Worm (Caenorhabditis elegans) whole organism, L4 larva: ENCODE data around the gene F32B6.4.
A peak's percentile ranks its signal among the peaks of the same experiment; 100 is the strongest.

Source experiments
- F26F4.8 ChIP-seq: fragments of 200-800 bp; sonication (Bioruptor generic); conservative IDR thresholded peaks from 2 replicates; pipeline ENCODE4 v1.3.6; 2022; ENCODE audit warnings: missing genetic modification characterization, missing compliant biosample characterization
- T20F7.1 ChIP-seq: fragments of 200-800 bp; sonication (Bioruptor generic); optimal IDR thresholded peaks from 2 replicates; lab custom pipeline; 2018; ENCODE audit warnings: mild to moderate bottlenecking, missing genetic modification characterization, missing compliant biosample characterization
- Y75B8A.6 ChIP-seq: fragments of 200-800 bp; sonication (Bioruptor generic); IDR thresholded peaks from 2 replicates; pipeline ENCODE4 v1.3.6; 2022; ENCODE audit warnings: missing genetic modification reagents, missing genetic modification characterization, missing compliant biosample characterization
- aha-1 ChIP-seq: fragments of 150-350 bp; peaks from one replicate; lab custom pipeline; 2014; ENCODE audit warnings: missing biosample characterization, missing genetic modification characterization
- ama-1 ChIP-seq: fragments of 150-350 bp; optimal IDR thresholded peaks from 2 replicates; lab custom pipeline; 2014; ENCODE audit warnings: inconsistent platforms, mixed read lengths
- arid-1 ChIP-seq: fragments of 200-800 bp; sonication (Bioruptor generic); conservative IDR thresholded peaks from 2 replicates; pipeline ENCODE4 v1.3.6; 2022; ENCODE audit warnings: missing genetic modification reagents, missing genetic modification characterization, missing compliant biosample characterization
- ceh-20 ChIP-seq: fragments of 200-800 bp; sonication (Bioruptor generic); IDR thresholded peaks from 2 replicates; pipeline ENCODE4 v1.3.6; 2022; ENCODE audit warnings: missing genetic modification reagents, missing genetic modification characterization, missing compliant biosample characterization
- ces-1 ChIP-seq: fragments of 150-350 bp; sonication (generic microtip); optimal IDR thresholded peaks from 4 replicates; lab custom pipeline; 2014; ENCODE audit warnings: missing biosample characterization, missing genetic modification reagents, missing genetic modification characterization
- cey-2 ChIP-seq: sonication (generic microtip); optimal IDR thresholded peaks from 3 replicates; lab custom pipeline; 2017; ENCODE audit warnings: missing genetic modification characterization, mild to moderate bottlenecking, missing compliant biosample characterization, antibody characterized with exemption, borderline replicate concordance; ENCODE audit not compliant: insufficient read depth
- daf-12 ChIP-seq: fragments of 150-350 bp; optimal IDR thresholded peaks from 2 replicates; lab custom pipeline; 2014; ENCODE audit warnings: missing biosample characterization, missing genetic modification reagents, missing genetic modification characterization
- dmd-8 ChIP-seq: fragments of 200-800 bp; sonication (Bioruptor generic); IDR thresholded peaks from 2 replicates; pipeline ENCODE4 v1.3.6; 2022; ENCODE audit warnings: missing genetic modification characterization, missing compliant biosample characterization
- duxl-1 ChIP-seq: sonication (generic microtip); optimal IDR thresholded peaks from 2 replicates; lab custom pipeline; 2016; ENCODE audit warnings: mild to moderate bottlenecking, missing genetic modification characterization, moderate library complexity, missing compliant biosample characterization; ENCODE audit not compliant: poor library complexity
- dve-1 ChIP-seq: sonication (generic microtip); optimal IDR thresholded peaks from 2 replicates; lab custom pipeline; 2017; ENCODE audit warnings: antibody characterized with exemption, mild to moderate bottlenecking, missing genetic modification characterization, missing compliant biosample characterization; ENCODE audit not compliant: insufficient read depth
- egl-27 ChIP-seq: sonication (generic microtip); optimal IDR thresholded peaks from 3 replicates; lab custom pipeline; 2017; ENCODE audit warnings: missing biosample characterization, missing genetic modification reagents, missing genetic modification characterization
- egl-43 ChIP-seq: fragments of 200-800 bp; sonication (Bioruptor generic); IDR thresholded peaks from 2 replicates; pipeline ENCODE4 v1.3.6; 2022; ENCODE audit warnings: missing genetic modification reagents, missing genetic modification characterization, missing compliant biosample characterization
- fos-1 ChIP-seq: fragments of 150-350 bp; optimal IDR thresholded peaks from 2 replicates; lab custom pipeline; 2014; ENCODE audit warnings: missing biosample characterization, missing genetic modification characterization
- gei-8 ChIP-seq: fragments of 200-800 bp; sonication (Bioruptor generic); optimal IDR thresholded peaks from 2 replicates; lab custom pipeline; 2018; ENCODE audit warnings: mild to moderate bottlenecking, missing genetic modification characterization, missing compliant biosample characterization
- hif-1 ChIP-seq, 2 experiments: sonication (generic microtip); optimal IDR thresholded peaks; 2 replicates each; lab custom pipeline; 2016 to 2017; ENCODE audit warnings: missing compliant biosample characterization in 2 of 2, missing genetic modification characterization in 2 of 2, missing genetic modification reagents in 2 of 2, missing genotype in 2 of 2, mild to moderate bottlenecking in 1 of 2
- hlh-11 ChIP-seq: fragments of 200-800 bp; sonication (Bioruptor generic); optimal IDR thresholded peaks from 2 replicates; lab custom pipeline; 2018; ENCODE audit warnings: mild to moderate bottlenecking, missing genetic modification characterization, missing compliant biosample characterization
- hlh-30 ChIP-seq: sonication (generic microtip); optimal IDR thresholded peaks from 2 replicates; lab custom pipeline; 2017; ENCODE audit warnings: antibody characterized with exemption, mild to moderate bottlenecking, missing genetic modification characterization, missing compliant biosample characterization; ENCODE audit not compliant: insufficient read depth
- hmg-1.1 ChIP-seq: fragments of 200-800 bp; sonication (Bioruptor generic); IDR thresholded peaks from 2 replicates; pipeline ENCODE4 v1.3.6; 2022; ENCODE audit warnings: missing genetic modification reagents, missing genetic modification characterization, missing compliant biosample characterization
- jun-1 ChIP-seq: fragments of 150-350 bp; optimal IDR thresholded peaks from 2 replicates; lab custom pipeline; 2014; ENCODE audit warnings: missing biosample characterization, missing genetic modification reagents, missing genetic modification characterization
- lin-1 ChIP-seq: fragments of 200-800 bp; sonication (Bioruptor generic); IDR thresholded peaks from 2 replicates; pipeline ENCODE4 v1.3.6; 2022; ENCODE audit warnings: missing genetic modification reagents, missing genetic modification characterization, missing compliant biosample characterization
- lin-39 ChIP-seq: fragments of 150-350 bp; optimal IDR thresholded peaks from 2 replicates; lab custom pipeline; 2014; ENCODE audit warnings: missing biosample characterization, missing genetic modification reagents, missing genetic modification characterization
- lir-3 ChIP-seq: sonication (generic microtip); optimal IDR thresholded peaks from 2 replicates; lab custom pipeline; 2016; ENCODE audit warnings: mild to moderate bottlenecking, missing genetic modification characterization, missing compliant biosample characterization
- nhr-102 ChIP-seq: sonication (generic microtip); optimal IDR thresholded peaks from 2 replicates; lab custom pipeline; 2016; ENCODE audit warnings: mild to moderate bottlenecking, missing genetic modification characterization, moderate library complexity, missing compliant biosample characterization
- nhr-25 ChIP-seq: sonication (generic microtip); optimal IDR thresholded peaks from 2 replicates; lab custom pipeline; 2017; ENCODE audit warnings: missing genetic modification characterization, mild to moderate bottlenecking, missing compliant biosample characterization, antibody characterized with exemption, moderate library complexity, borderline replicate concordance; ENCODE audit not compliant: insufficient read depth
- nhr-28 ChIP-seq: fragments of 150-350 bp; optimal IDR thresholded peaks from 2 replicates; lab custom pipeline; 2014; ENCODE audit warnings: missing biosample characterization, missing genetic modification characterization
- nhr-6 ChIP-seq: fragments of 150-350 bp; optimal IDR thresholded peaks from 2 replicates; lab custom pipeline; 2014; ENCODE audit warnings: missing biosample characterization, missing genetic modification characterization
- nhr-76 ChIP-seq: fragments of 150-350 bp; optimal IDR thresholded peaks from 2 replicates; lab custom pipeline; 2014; ENCODE audit warnings: missing biosample characterization, missing genetic modification characterization
- nhr-77 ChIP-seq: fragments of 150-350 bp; optimal IDR thresholded peaks from 2 replicates; lab custom pipeline; 2014; ENCODE audit warnings: missing biosample characterization, missing genetic modification characterization
- pha-4 ChIP-seq, 2 experiments: fragments of 150-350 bp in 1 of 2; fragments of 200-800 bp in 1 of 2; sonication (Bioruptor generic) in 1 of 2; IDR thresholded peaks in 1 of 2; optimal IDR thresholded peaks in 1 of 2; 2 replicates each; pipeline versions ENCODE4 v1.3.6 to Lab custom; 2014 to 2022; ENCODE audit warnings: missing genetic modification characterization in 2 of 2, missing genetic modification reagents in 2 of 2, missing biosample characterization in 1 of 2, missing compliant biosample characterization in 1 of 2
- rbr-2 ChIP-seq: sonication (generic microtip); optimal IDR thresholded peaks from 2 replicates; lab custom pipeline; 2016; ENCODE audit warnings: missing genotype, missing genetic modification characterization, missing compliant biosample characterization
- set-16 ChIP-seq: fragments of 200-800 bp; sonication (Bioruptor generic); IDR thresholded peaks from 2 replicates; pipeline ENCODE4 v1.3.6; 2022; ENCODE audit warnings: missing genetic modification reagents, missing genetic modification characterization, missing compliant biosample characterization
- snpc-4 ChIP-seq: fragments of 150-350 bp; optimal IDR thresholded peaks from 2 replicates; lab custom pipeline; 2014; ENCODE audit warnings: missing biosample characterization, missing genetic modification characterization
- tag-97 ChIP-seq: fragments of 200-800 bp; sonication (Bioruptor generic); IDR thresholded peaks from 2 replicates; pipeline ENCODE4 v1.3.6; 2022; ENCODE audit warnings: missing genetic modification characterization, missing compliant biosample characterization
- tra-1 ChIP-seq: fragments of 200-800 bp; sonication (Bioruptor generic); IDR thresholded peaks from 2 replicates; pipeline ENCODE4 v1.3.6; 2022; ENCODE audit warnings: missing genetic modification reagents, missing genetic modification characterization, missing compliant biosample characterization
- unc-39 ChIP-seq: sonication (generic microtip); optimal IDR thresholded peaks from 2 replicates; lab custom pipeline; 2017; ENCODE audit warnings: missing biosample characterization, missing genetic modification characterization
- unc-62 ChIP-seq, 3 experiments: fragments of 150-350 bp in 1 of 3; sonication (generic microtip); optimal IDR thresholded peaks in 2 of 3; peaks in 1 of 3; 1 replicate in 1 of 3; 2 replicates in 2 of 3; lab custom pipeline; 2014 to 2017; ENCODE audit warnings: missing biosample characterization in 3 of 3, missing genetic modification characterization in 3 of 3, missing genetic modification reagents in 3 of 3, missing genotype in 1 of 3
- vab-7 ChIP-seq: fragments of 200-800 bp; sonication (Bioruptor generic); IDR thresholded peaks from 2 replicates; pipeline ENCODE4 v1.3.6; 2022; ENCODE audit warnings: missing genetic modification reagents, missing genetic modification characterization, missing compliant biosample characterization
- zip-11 ChIP-seq: fragments of 200-800 bp; sonication (Bioruptor generic); IDR thresholded peaks from 2 replicates; pipeline ENCODE4 v1.3.6; 2022; ENCODE audit warnings: missing genetic modification characterization, missing compliant biosample characterization
- zip-2 ChIP-seq: fragments of 150-350 bp; optimal IDR thresholded peaks from 2 replicates; lab custom pipeline; 2014; ENCODE audit warnings: missing biosample characterization, missing genetic modification characterization

F32B6.4 gene

ce11 chrIV:9849624-9850023 is 42.2 kb downstream of the F32B6.4 start, which contains the start of gene K07F5.8:
TSS of gene K07F5.8 (minus strand) at chrIV:9849724.
- TF ChIP-seq ces-1: no peak
- no peak for TF ChIP-seq rbr-2 (tag; lab: Kevin White, UChicago)
- no peak for TF ChIP-seq jun-1 (tag; lab: Kevin White, UChicago)
- no peak for TF ChIP-seq hlh-30 (tag; lab: Kevin White, UChicago)
- TF ChIP-seq Y75B8A.6 (GFP tag; lab: Robert Waterston, UW): no peak
- no peak for TF ChIP-seq hmg-1.1 (GFP tag; lab: Robert Waterston, UW)
- no peak for TF ChIP-seq nhr-28 (tag; lab: Kevin White, UChicago)
- no peak for TF ChIP-seq nhr-102 (tag; lab: Kevin White, UChicago)

ce11 chrIV:9848075-9848474 is 43.8 kb downstream of the F32B6.4 start, which contains the start of gene K07F5.7:
TSS of gene K07F5.7 (minus strand) at chrIV:9848175.
- TF ChIP-seq aha-1 (tag; lab: Kevin White, UChicago) (peak; percentile 64), lir-3 (tag; lab: Kevin White, UChicago) (no peak), jun-1 (tag; lab: Kevin White, UChicago) (no peak)

- no peak for TF ChIP-seq ceh-20 (GFP tag; lab: Robert Waterston, UW)
- TF ChIP-seq egl-27 (tag; lab: Kevin White, UChicago): no peak
- TF ChIP-seq F26F4.8 (GFP tag; lab: Robert Waterston, UW): no peak
- no peak for TF ChIP-seq nhr-102 (tag; lab: Kevin White, UChicago)
- TF ChIP-seq arid-1 (GFP tag; lab: Robert Waterston, UW): no peak
- TF ChIP-seq nhr-77 (tag; lab: Kevin White, UChicago): no peak
- no peak for TF ChIP-seq pha-4 (GFP tag; IDR thresholded peaks at IDR 0.05; lab: Robert Waterston, UW)
- no peak for TF ChIP-seq pha-4 (tag; optimal IDR thresholded peaks at IDR 0.05; lab: Kevin White, UChicago)
- TF ChIP-seq hif-1 (tag; optimal IDR thresholded peaks at IDR 0.05; lab: Kevin White, UChicago): no peak
- no peak for TF ChIP-seq zip-11 (GFP tag; lab: Robert Waterston, UW)
- TF ChIP-seq lin-1 (GFP tag; lab: Robert Waterston, UW): no peak
- TF ChIP-seq unc-39: no peak
- TF ChIP-seq gei-8: no peak
- no peak for TF ChIP-seq lin-39 (tag; lab: Kevin White, UChicago)
- TF ChIP-seq hmg-1.1 (GFP tag; lab: Robert Waterston, UW): no peak
- TF ChIP-seq nhr-25 (tag; lab: Kevin White, UChicago): no peak
- no peak for TF ChIP-seq set-16
- no peak for TF ChIP-seq fos-1 (tag; lab: Kevin White, UChicago)
- TF ChIP-seq vab-7 (GFP tag; lab: Robert Waterston, UW): no peak
These were observed 45.3 kb downstream of the F32B6.4 start, which contains the start of gene K07F5.6 for ce11 chrIV:9846574-9846973. TSS of gene K07F5.6 (minus strand) at chrIV:9846674.

- TF ChIP-seq unc-62 (GFP tag; optimal IDR thresholded peaks at IDR 0.05 in 1 of 2; lab: Kevin White, UChicago): peak in 1 of 2 experiments; percentile 71
- no peak for TF ChIP-seq unc-62 (tag; optimal IDR thresholded peaks at IDR 0.05; lab: Kevin White, UChicago)
- TF ChIP-seq hlh-11 (tag; lab: Kevin White, UChicago): no peak
- TF ChIP-seq ceh-20 (GFP tag; lab: Robert Waterston, UW): no peak
- TF ChIP-seq dve-1 (tag; lab: Kevin White, UChicago): no peak
These were observed 48.1 kb downstream of the F32B6.4 start, which contains the start of gene nspd-2 for ce11 chrIV:9843760-9844159. TSS of gene nspd-2 (plus strand) at chrIV:9844060.

ce11 chrIV:9842071-9842470 is 49.8 kb downstream of the F32B6.4 start, which contains the start of gene K07F5.17:
TSS of gene K07F5.17 (plus strand) at chrIV:9842371.
- TF ChIP-seq nhr-76 (tag; lab: Kevin White, UChicago) (no peak), snpc-4 (tag; lab: Kevin White, UChicago) (no peak), cey-2 (tag; lab: Kevin White, UChicago) (no peak), F26F4.8 (GFP tag; lab: Robert Waterston, UW) (no peak), duxl-1 (no peak), arid-1 (GFP tag; lab: Robert Waterston, UW) (no peak), tag-97 (GFP tag; lab: Robert Waterston, UW) (no peak), egl-43 (no peak), daf-12 (tag; lab: Kevin White, UChicago) (no peak), tra-1 (no peak), T20F7.1 (no peak), dmd-8 (GFP tag; lab: Robert Waterston, UW) (no peak), zip-2 (tag; lab: Kevin White, UChicago) (no peak), nhr-6 (tag; lab: Kevin White, UChicago) (no peak), hlh-30 (tag; lab: Kevin White, UChicago) (no peak), ama-1 (lab: Kevin White, UChicago) (no peak)
